Worm (Caenorhabditis elegans): ENCODE data around the gene ZK177.9.

ZK177.9 gene

DNA sequence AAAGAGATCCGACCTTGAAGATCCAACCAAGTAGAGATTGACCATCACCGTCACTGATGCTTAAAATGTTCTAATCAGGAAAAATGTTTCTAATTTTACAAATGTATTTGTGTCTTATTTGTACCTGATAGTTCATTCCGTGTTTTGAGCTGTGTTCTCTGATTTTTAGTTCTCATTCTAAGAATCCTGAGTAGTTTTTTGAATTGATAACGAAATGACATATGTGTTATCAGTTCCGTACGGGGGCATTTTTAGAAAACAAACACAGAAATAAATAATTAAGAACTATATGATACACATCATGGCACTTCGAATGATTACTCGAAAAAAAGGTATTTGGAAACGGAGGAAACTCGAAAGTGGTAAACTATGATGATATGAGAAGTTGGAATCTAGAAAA, 38.0 kb upstream of the ZK177.9 start:
- no peak for TF ChIP-seq lsy-2 (tag; optimal IDR thresholded peaks at IDR 0.05)
- TF ChIP-seq nhr-12 (tag; optimal IDR thresholded peaks at IDR 0.05): no peak
- no peak for TF ChIP-seq ceh-39 (tag; optimal IDR thresholded peaks at IDR 0.05)

DNA sequence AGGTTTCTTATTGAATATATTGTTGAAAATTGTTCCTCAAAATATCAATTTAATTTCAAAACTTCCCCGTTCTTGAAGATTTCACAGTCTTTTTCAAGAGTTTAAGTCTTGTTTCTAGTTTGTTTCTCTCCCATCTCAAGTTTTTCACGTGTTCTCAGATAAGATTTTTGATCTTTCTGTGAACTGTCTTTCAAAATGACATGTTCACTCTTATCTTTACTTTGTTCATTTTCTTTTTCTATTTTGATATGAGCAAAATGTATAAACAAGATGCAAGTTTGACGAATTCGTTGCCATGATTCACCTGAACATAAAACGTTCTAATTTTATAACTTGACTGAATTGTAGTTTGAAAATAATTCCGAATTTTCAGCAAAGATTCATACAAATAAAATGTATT, 37.2 kb upstream of the ZK177.9 start:
- TF ChIP-seq flh-1 (GFP tag; optimal IDR thresholded peaks at IDR 0.05): no peak
- no peak for TF ChIP-seq elt-3 (tag; optimal IDR thresholded peaks at IDR 0.05)
- no peak for TF ChIP-seq ceh-83 (GFP tag; optimal IDR thresholded peaks at IDR 0.05)
- no peak for TF ChIP-seq pha-4 (tag; optimal IDR thresholded peaks at IDR 0.05)
- no peak for TF ChIP-seq mep-1 (tag; optimal IDR thresholded peaks at IDR 0.05)
- no peak for TF ChIP-seq nhr-2 (tag; optimal IDR thresholded peaks at IDR 0.05)
- TF ChIP-seq lsy-2 (tag; optimal IDR thresholded peaks at IDR 0.05): no peak
- TF ChIP-seq M03D4.4 (tag; optimal IDR thresholded peaks at IDR 0.05): no peak
- TF ChIP-seq tbx-8 (GFP tag; optimal IDR thresholded peaks at IDR 0.05): no peak
- no peak for TF ChIP-seq unc-62 (GFP tag; optimal IDR thresholded peaks at IDR 0.05)
- no peak for TF ChIP-seq zip-8 (tag; optimal IDR thresholded peaks at IDR 0.05)
- TF ChIP-seq lin-32 (GFP tag; optimal IDR thresholded peaks at IDR 0.05): no peak
- TF ChIP-seq ces-1 (GFP tag; optimal IDR thresholded peaks at IDR 0.05): no peak
- no peak for TF ChIP-seq bed-3 (GFP tag; optimal IDR thresholded peaks at IDR 0.05)
- TF ChIP-seq nhr-28 (tag; optimal IDR thresholded peaks at IDR 0.05): no peak
- no peak for TF ChIP-seq mls-2 (tag; optimal IDR thresholded peaks at IDR 0.05)
- no peak for TF ChIP-seq ztf-11 (tag; optimal IDR thresholded peaks at IDR 0.05)
- no peak for TF ChIP-seq nhr-76 (tag; optimal IDR thresholded peaks at IDR 0.05)
- no peak for TF ChIP-seq nhr-12 (tag; optimal IDR thresholded peaks at IDR 0.05)
- no peak for TF ChIP-seq sem-2 (GFP tag; optimal IDR thresholded peaks at IDR 0.05)

DNA sequence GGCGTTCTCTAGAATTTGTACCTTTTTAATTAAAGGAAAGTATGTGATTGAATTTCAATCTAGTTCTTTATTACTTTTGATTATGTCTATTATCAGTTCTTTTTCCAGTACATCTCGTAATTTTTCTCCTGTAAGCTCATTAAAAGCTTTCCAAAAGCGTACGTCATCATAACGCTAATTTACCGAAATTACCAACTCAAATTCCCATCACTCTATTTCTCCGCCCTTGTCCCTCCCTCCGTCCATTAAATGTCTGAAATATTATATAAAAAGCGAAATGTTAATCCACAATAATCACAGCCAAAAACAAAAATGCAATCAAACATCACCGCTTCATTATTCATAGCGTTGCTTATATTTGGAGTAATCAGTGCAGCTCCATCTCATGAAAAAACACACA, 36.8 kb upstream of the ZK177.9 start, which contains the start of gene ins-12:
ins-12 (plus strand) TSS at position 301 of the 400 bp plus-strand sequence.
- TF ChIP-seq mls-2 (tag; optimal IDR thresholded peaks at IDR 0.05) (no peak), pha-4 (tag; optimal IDR thresholded peaks at IDR 0.05) (no peak), cnd-1 (tag; optimal IDR thresholded peaks at IDR 0.05) (no peak), tbx-8 (GFP tag; optimal IDR thresholded peaks at IDR 0.05) (no peak), nhr-12 (tag; optimal IDR thresholded peaks at IDR 0.05) (no peak), lin-32 (GFP tag; optimal IDR thresholded peaks at IDR 0.05) (no peak), ces-1 (GFP tag; optimal IDR thresholded peaks at IDR 0.05) (no peak), ceh-39 (tag; optimal IDR thresholded peaks at IDR 0.05) (no peak), ham-2 (GFP tag; optimal IDR thresholded peaks at IDR 0.05) (no peak), mab-5 (tag; optimal IDR thresholded peaks at IDR 0.05) (no peak), sptf-1 (tag; optimal IDR thresholded peaks at IDR 0.05) (no peak), unc-62 (GFP tag; optimal IDR thresholded peaks at IDR 0.05) (no peak), elt-1 (tag; optimal IDR thresholded peaks at IDR 0.05; ENCODE audit: borderline replicate concordance, insufficient read depth) (no peak), elt-3 (tag; optimal IDR thresholded peaks at IDR 0.05) (no peak)

DNA sequence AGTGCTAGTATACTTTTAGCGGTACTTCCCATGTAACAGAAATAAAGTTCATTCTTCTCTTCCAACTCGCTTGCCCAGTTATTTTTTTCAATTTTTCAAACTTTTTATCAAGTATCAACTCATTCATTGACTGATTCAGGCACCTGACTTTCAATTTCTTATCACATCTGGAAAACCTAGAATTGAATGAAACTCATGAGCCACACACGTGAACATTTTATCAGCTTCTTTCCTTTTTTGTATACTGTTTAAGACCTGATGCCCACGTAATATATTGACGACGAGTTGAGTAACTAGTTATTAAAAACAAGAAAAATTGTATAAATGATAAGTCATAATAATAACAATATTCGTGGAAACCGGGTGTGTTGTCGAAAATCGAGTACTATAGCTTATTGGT, 36.0 kb upstream of the ZK177.9 start:
- no peak for TF ChIP-seq sptf-1 (tag; optimal IDR thresholded peaks at IDR 0.05)
- TF ChIP-seq M03D4.4 (tag; optimal IDR thresholded peaks at IDR 0.05): no peak
- no peak for TF ChIP-seq ztf-11 (tag; optimal IDR thresholded peaks at IDR 0.05)
- TF ChIP-seq nhr-237 (tag; optimal IDR thresholded peaks at IDR 0.05): no peak
- no peak for TF ChIP-seq snpc-4 (tag; optimal IDR thresholded peaks at IDR 0.05)
- no peak for TF ChIP-seq nhr-28 (tag; optimal IDR thresholded peaks at IDR 0.05)
- no peak for TF ChIP-seq mab-5 (tag; optimal IDR thresholded peaks at IDR 0.05)
- TF ChIP-seq sem-2 (GFP tag; optimal IDR thresholded peaks at IDR 0.05): no peak
- TF ChIP-seq lin-13 (tag; optimal IDR thresholded peaks at IDR 0.05): no peak

DNA sequence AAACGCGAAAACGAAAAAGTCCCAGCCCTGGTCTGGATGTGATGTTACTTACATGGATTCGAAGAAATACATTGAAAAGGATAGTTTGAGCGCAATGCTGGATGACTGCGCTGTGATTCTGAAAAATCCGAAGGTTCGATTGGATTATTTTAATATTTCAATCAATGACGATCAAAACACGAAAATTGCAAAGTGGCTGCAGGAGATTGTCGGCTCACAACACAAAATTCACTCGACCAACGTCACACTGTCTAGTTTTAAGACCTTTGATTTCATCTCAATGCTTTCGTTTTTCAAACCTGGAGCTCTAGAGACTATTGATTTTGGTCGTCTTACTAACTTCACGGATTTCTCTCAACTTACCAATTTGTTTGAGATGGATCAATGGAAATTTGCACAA, 34.0 kb upstream of the ZK177.9 start, which contains the start of gene C17C3.5:
C17C3.5 (plus strand) TSS at position 301 of the 400 bp plus-strand sequence.
- TF ChIP-seq blmp-1 (tag; optimal IDR thresholded peaks at IDR 0.05) (no peak), unc-120 (tag; optimal IDR thresholded peaks at IDR 0.05; ENCODE audit: poor library complexity, severe bottlenecking) (no peak), ceh-39 (tag; optimal IDR thresholded peaks at IDR 0.05) (no peak), pha-4 (tag; optimal IDR thresholded peaks at IDR 0.05) (no peak)

DNA sequence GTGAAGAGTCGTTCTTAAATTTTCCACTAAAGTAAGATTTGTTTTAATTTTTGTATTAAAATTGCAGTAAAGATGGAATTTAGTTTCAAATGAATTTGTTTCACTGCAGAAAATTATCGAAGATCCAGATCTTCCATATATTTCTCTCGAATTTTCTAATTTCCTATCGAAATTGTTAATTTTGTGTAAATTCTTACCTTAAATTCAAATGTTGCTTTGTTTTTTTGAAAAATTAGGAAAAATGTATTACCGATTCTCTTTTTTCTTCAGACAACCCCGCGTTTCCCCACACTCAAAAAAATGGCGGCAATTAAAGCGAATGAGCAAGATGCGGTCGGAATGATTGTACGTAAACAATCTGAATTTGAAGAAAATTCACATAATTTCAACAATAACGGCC, 32.2 kb upstream of the ZK177.9 start, which contains the start of gene C17C3.6:
C17C3.6 (plus strand) TSS at position 301 of the 400 bp plus-strand sequence.
- TF ChIP-seq unc-120 (tag; optimal IDR thresholded peaks at IDR 0.05; ENCODE audit: poor library complexity, severe bottlenecking) (no peak), hlh-1 (tag; optimal IDR thresholded peaks at IDR 0.05) (no peak), blmp-1 (tag; optimal IDR thresholded peaks at IDR 0.05) (no peak), nhr-28 (tag; optimal IDR thresholded peaks at IDR 0.05) (no peak), drap-1 (GFP tag; optimal IDR thresholded peaks at IDR 0.05) (no peak), ceh-39 (tag; optimal IDR thresholded peaks at IDR 0.05) (no peak), elt-3 (tag; optimal IDR thresholded peaks at IDR 0.05) (no peak), mls-2 (tag; optimal IDR thresholded peaks at IDR 0.05) (no peak), sem-2 (GFP tag; optimal IDR thresholded peaks at IDR 0.05) (no peak), nhr-2 (tag; optimal IDR thresholded peaks at IDR 0.05) (no peak), pha-4 (tag; optimal IDR thresholded peaks at IDR 0.05) (no peak), zip-8 (tag; optimal IDR thresholded peaks at IDR 0.05) (no peak), mep-1 (tag; optimal IDR thresholded peaks at IDR 0.05) (no peak), unc-39 (tag; optimal IDR thresholded peaks at IDR 0.05) (no peak), ztf-11 (tag; optimal IDR thresholded peaks at IDR 0.05) (no peak), ces-1 (GFP tag; optimal IDR thresholded peaks at IDR 0.05) (no peak), lin-13 (tag; optimal IDR thresholded peaks at IDR 0.05) (no peak)

Measured in whole organism, mixed stage, embryonic.